Worm (Caenorhabditis elegans) whole organism, L4/young adult: ENCODE measurements around the gene apy-1.

Source experiments
- W03F9.2 ChIP-seq: fragments of 150-350 bp; optimal IDR thresholded peaks from 2 replicates; lab custom pipeline; 2014; ENCODE audit warnings: missing biosample characterization, missing genetic modification characterization
- dao-5 ChIP-seq: sonication (generic microtip); optimal IDR thresholded peaks from 2 replicates; lab custom pipeline; 2016; ENCODE audit warnings: missing genotype, missing genetic modification characterization, moderate library complexity, missing compliant biosample characterization
- him-1 ChIP-seq: sonication (generic microtip); optimal IDR thresholded peaks from 2 replicates; lab custom pipeline; 2016; ENCODE audit warnings: missing genotype, missing genetic modification reagents, missing genetic modification characterization, missing compliant biosample characterization

ce11 chrX:7573629-7574028, 4.1 kb upstream of the apy-1 start:
- no peak for TF ChIP-seq him-1 (tag; lab: Kevin White, UChicago)
- no peak for TF ChIP-seq dao-5 (tag; lab: Kevin White, UChicago)
- no peak for TF ChIP-seq W03F9.2 (tag; lab: Kevin White, UChicago)
